Worm (Caenorhabditis elegans): Measurements from ENCODE around the gene idi-1.
A peak's percentile ranks its signal among the peaks of the same experiment; 100 is the strongest.

idi-1 gene

ce11 chrIII:8124323-8124722 lies 32.8 kb downstream of the idi-1 start (continued):
- TF ChIP-seq zip-4 (GFP tag; optimal IDR thresholded peaks at IDR 0.05) (no peak), zag-1 (tag; optimal IDR thresholded peaks at IDR 0.05) (no peak), sptf-1 (tag; optimal IDR thresholded peaks at IDR 0.05) (no peak), ceh-82 (tag; optimal IDR thresholded peaks at IDR 0.05) (peak; percentile 0 to 62 (median 9)), snu-23 (GFP tag; optimal IDR thresholded peaks at IDR 0.05) (peak; percentile 70), pqm-1 (tag; optimal IDR thresholded peaks at IDR 0.05) (no peak), lin-15B (tag; optimal IDR thresholded peaks at IDR 0.05) (no peak), skn-1 (tag; optimal IDR thresholded peaks at IDR 0.05) (peak; percentile 27)

ce11 chrIII:8125234-8125633 lies 33.7 kb downstream of the idi-1 start:
- TF ChIP-seq lin-13 (GFP tag; optimal IDR thresholded peaks at IDR 0.05) (peak; percentile 57), sox-4 (tag; optimal IDR thresholded peaks at IDR 0.05) (no peak), nhr-47 (tag; optimal IDR thresholded peaks at IDR 0.05) (peak; percentile 67), ama-1 (optimal IDR thresholded peaks at IDR 0.05) (peak; percentile 10), xbp-1 (tag; optimal IDR thresholded peaks at IDR 0.05) (peak; percentile 56), hpl-2 (GFP tag; optimal IDR thresholded peaks at IDR 0.05) (no peak), unc-62 (GFP tag; optimal IDR thresholded peaks at IDR 0.05) (no peak), jun-1 (tag; optimal IDR thresholded peaks at IDR 0.05) (peak; percentile 65), ceh-63 (GFP tag; optimal IDR thresholded peaks at IDR 0.05) (no peak), nhr-237 (tag; optimal IDR thresholded peaks at IDR 0.05) (peak; percentile 52), snu-23 (GFP tag; optimal IDR thresholded peaks at IDR 0.05) (peak; percentile 77), skn-1 (tag; optimal IDR thresholded peaks at IDR 0.05) (peak; percentile 52), blmp-1 (tag; optimal IDR thresholded peaks at IDR 0.05) (peak; percentile 62), irx-1 (tag; optimal IDR thresholded peaks at IDR 0.05) (peak; percentile 16), efl-1 (optimal IDR thresholded peaks at IDR 0.05) (peak; percentile 77 to 95), efl-1 (GFP tag; optimal IDR thresholded peaks at IDR 0.05 in 1 of 2) (peak; percentile 22 to 73), nhr-20 (tag; optimal IDR thresholded peaks at IDR 0.05) (peak; percentile 53), nhr-19 (GFP tag; conservative IDR thresholded peaks at IDR 0.05) (peak; percentile 45), nhr-71 (tag; optimal IDR thresholded peaks at IDR 0.05) (peak; percentile 80), nhr-77 (tag; optimal IDR thresholded peaks at IDR 0.05) (peak; percentile 48), dsc-1 (tag; optimal IDR thresholded peaks at IDR 0.05) (no peak), lin-14 (GFP tag; optimal IDR thresholded peaks at IDR 0.05) (peak; percentile 84), dpl-1 (GFP tag; optimal IDR thresholded peaks at IDR 0.05) (peak in 2 of 3 experiments; percentile 33 to 36), unc-98 (GFP tag; IDR thresholded peaks at IDR 0.05) (no peak), nhr-11 (tag; optimal IDR thresholded peaks at IDR 0.05) (peak; percentile 41), fkh-8 (tag; optimal IDR thresholded peaks at IDR 0.05) (peak; percentile 36), fos-1 (tag; optimal IDR thresholded peaks at IDR 0.05) (peak; percentile 56), unc-86 (tag; optimal IDR thresholded peaks at IDR 0.05) (peak; percentile 46), lsy-2 (tag; optimal IDR thresholded peaks at IDR 0.05) (peak; percentile 73 to 84), swsn-7 (tag; optimal IDR thresholded peaks at IDR 0.05) (peak; percentile 77), isw-1 (GFP tag; IDR thresholded peaks at IDR 0.05) (peak; percentile 26; the same call in 1 of the 2 replicates), sptf-1 (tag; optimal IDR thresholded peaks at IDR 0.05) (no peak), mep-1 (tag; optimal IDR thresholded peaks at IDR 0.05) (peak; percentile 78), mab-9 (GFP tag; IDR thresholded peaks at IDR 0.05) (no peak), mdl-1 (tag; optimal IDR thresholded peaks at IDR 0.05) (peak in 1 of 2 experiments; percentile 46), hlh-17 (GFP tag; optimal IDR thresholded peaks at IDR 0.05; ENCODE audit: borderline replicate concordance) (no peak), nhr-90 (tag; optimal IDR thresholded peaks at IDR 0.05; ENCODE audit: poor library complexity) (peak; percentile 14), ceh-82 (tag; optimal IDR thresholded peaks at IDR 0.05) (peak; percentile 12 to 63 (median 48)), tbx-2 (tag; optimal IDR thresholded peaks at IDR 0.05) (peak; percentile 50), aly-2 (tag; optimal IDR thresholded peaks at IDR 0.05) (no peak), lir-3 (tag; optimal IDR thresholded peaks at IDR 0.05; ENCODE audit: poor library complexity) (peak; percentile 58), nhr-76 (tag; optimal IDR thresholded peaks at IDR 0.05) (no peak), nhr-85 (tag) (peak; percentile 82), lin-15B (tag; optimal IDR thresholded peaks at IDR 0.05) (no peak), elt-3 (tag; optimal IDR thresholded peaks at IDR 0.05) (peak in 1 of 6 experiments; percentile 30), ztf-11 (tag; optimal IDR thresholded peaks at IDR 0.05) (no peak), elt-2 (tag; optimal IDR thresholded peaks at IDR 0.05) (peak; percentile 22), lin-35 (GFP tag; optimal IDR thresholded peaks at IDR 0.05) (peak; percentile 32 to 54)

Measured in whole organism, L1 larva.